Fruit fly (Drosophila melanogaster): Measurements from ENCODE around the gene atms.

atms gene

dm6 chr3R:4713775-4714360 is 36.0 kb upstream of the atms start, which contains the start of gene eIF3f1 (continued):
- TF ChIP-seq CG12942 (GFP tag; optimal IDR thresholded peaks at IDR 0.05): no peak
- no peak for TF ChIP-seq CG7357 (GFP tag; IDR thresholded peaks at IDR 0.05)
- TF ChIP-seq CG32767 (GFP tag; IDR thresholded peaks at IDR 0.05): no peak
- TF ChIP-seq zfh1 (GFP tag; IDR thresholded peaks at IDR 0.05): no peak
- no peak for TF ChIP-seq Hmx (GFP tag; optimal IDR thresholded peaks at IDR 0.05)
- peak; percentile 32 for TF ChIP-seq Side (GFP tag; optimal IDR thresholded peaks at IDR 0.05)
- no peak for TF ChIP-seq CG4707 (GFP tag; optimal IDR thresholded peaks at IDR 0.05)
- TF ChIP-seq shn (GFP tag; optimal IDR thresholded peaks at IDR 0.05): no peak
- no peak for TF ChIP-seq crol (GFP tag; IDR thresholded peaks at IDR 0.05)
- no peak for TF ChIP-seq CG10565 (GFP tag; optimal IDR thresholded peaks at IDR 0.05)
- TF ChIP-seq CG4360 (GFP tag; IDR thresholded peaks at IDR 0.05): peak; percentile 60
- no peak for TF ChIP-seq sd (tag; optimal IDR thresholded peaks at IDR 0.05)
- TF ChIP-seq MTF-1 (GFP tag; optimal IDR thresholded peaks at IDR 0.05; ENCODE audit: borderline replicate concordance): no peak
- TF ChIP-seq zf30C (GFP tag; optimal IDR thresholded peaks at IDR 0.05): no peak
- TF ChIP-seq TFAM (GFP tag; optimal IDR thresholded peaks at IDR 0.05): no peak
- no peak for TF ChIP-seq E2f1 (GFP tag; IDR thresholded peaks at IDR 0.05)
- 0 out of 2 replicates have a peak, but pooled peaks have one; percentile 12 for TF ChIP-seq gsb (GFP tag; IDR thresholded peaks at IDR 0.05)
- no peak for TF ChIP-seq nerfin-1 (tag; optimal IDR thresholded peaks at IDR 0.05)
- no peak for TF ChIP-seq CG12744 (GFP tag; optimal IDR thresholded peaks at IDR 0.05)
- peak; percentile 5 for TF ChIP-seq CG13296 (GFP tag; optimal IDR thresholded peaks at IDR 0.05)
- no peak for TF ChIP-seq D19B (GFP tag; optimal IDR thresholded peaks at IDR 0.05)
- peak in 1 of 3 experiments; percentile 45 for TF ChIP-seq Stat92E (GFP tag; optimal IDR thresholded peaks at IDR 0.05)
- no peak for TF ChIP-seq CG16815 (GFP tag; optimal IDR thresholded peaks at IDR 0.05)
- TF ChIP-seq Pdp1 (GFP tag; optimal IDR thresholded peaks at IDR 0.05): peak in 1 of 2 experiments; percentile 73
- TF ChIP-seq CG12219 (GFP tag; optimal IDR thresholded peaks at IDR 0.05): no peak
- TF ChIP-seq CG31224 (GFP tag; IDR thresholded peaks at IDR 0.05): no peak
- no peak for TF ChIP-seq ab (GFP tag; optimal IDR thresholded peaks at IDR 0.05)
- no peak for TF ChIP-seq dan (GFP tag; IDR thresholded peaks at IDR 0.05)
- peak; percentile 42; the same call in 1 of the 2 replicates for TF ChIP-seq seq (GFP tag; IDR thresholded peaks at IDR 0.05)
- TF ChIP-seq CG6654 (GFP tag; optimal IDR thresholded peaks at IDR 0.05): no peak
- no peak for TF ChIP-seq dati (GFP tag; IDR thresholded peaks at IDR 0.05)
- TF ChIP-seq trh (GFP tag; optimal IDR thresholded peaks at IDR 0.05): no peak
- TF ChIP-seq Eip74EF (GFP tag; optimal IDR thresholded peaks at IDR 0.05): no peak
- TF ChIP-seq CG1832 (GFP tag; optimal IDR thresholded peaks at IDR 0.05): no peak
- peak; percentile 16 for TF ChIP-seq pho (GFP tag; optimal IDR thresholded peaks at IDR 0.05)
- no peak for TF ChIP-seq CG10366 (GFP tag; IDR thresholded peaks at IDR 0.05)
- TF ChIP-seq Bdp1 (GFP tag; optimal IDR thresholded peaks at IDR 0.05): no peak
- peak; percentile 48 for TF ChIP-seq CG30020 (tag; optimal IDR thresholded peaks at IDR 0.05)
- TF ChIP-seq bcd (GFP tag; optimal IDR thresholded peaks at IDR 0.05): no peak
- no peak for TF ChIP-seq CG3065 (GFP tag; optimal IDR thresholded peaks at IDR 0.05)
- peak; percentile 8 for TF ChIP-seq ftz-f1 (GFP tag; optimal IDR thresholded peaks at IDR 0.05)
- no peak for TF ChIP-seq lilli (GFP tag; optimal IDR thresholded peaks at IDR 0.05)
- TF ChIP-seq row (GFP tag; IDR thresholded peaks at IDR 0.05): no peak; the same call in 2 of the 3 replicates
- TF ChIP-seq hkb (optimal IDR thresholded peaks at IDR 0.05): no peak
- TF ChIP-seq hkb (GFP tag; IDR thresholded peaks at IDR 0.05): 0 out of 2 replicates have a peak, but pooled peaks have one; percentile 6
- TF ChIP-seq CG14050 (GFP tag; IDR thresholded peaks at IDR 0.05): no peak
- peak; percentile 80 for TF ChIP-seq CG9932 (GFP tag; IDR thresholded peaks at IDR 0.05)
- peak; percentile 99 for TF ChIP-seq CG42726 (GFP tag; IDR thresholded peaks at IDR 0.05; ENCODE audit: partially characterized antibody)
- no peak for TF ChIP-seq CG6254 (GFP tag; optimal IDR thresholded peaks at IDR 0.05)
- no peak for TF ChIP-seq HHEX (GFP tag; optimal IDR thresholded peaks at IDR 0.05)
- peak; percentile 52 for TF ChIP-seq CG17829 (tag; optimal IDR thresholded peaks at IDR 0.05)
